Worm (Caenorhabditis elegans) whole organism, mixed stage, embryonic: Measurements from ENCODE around the gene sel-15.

Experiments
- snpc-4 ChIP-seq: fragments of 150-350 bp; optimal IDR thresholded peaks from 2 replicates; lab custom pipeline; 2014; ENCODE audit warnings: missing biosample characterization, missing genetic modification characterization
- ztf-11 ChIP-seq: fragments of 150-350 bp; optimal IDR thresholded peaks from 2 replicates; lab custom pipeline; 2014; ENCODE audit warnings: missing biosample characterization, missing genetic modification characterization

DNA sequence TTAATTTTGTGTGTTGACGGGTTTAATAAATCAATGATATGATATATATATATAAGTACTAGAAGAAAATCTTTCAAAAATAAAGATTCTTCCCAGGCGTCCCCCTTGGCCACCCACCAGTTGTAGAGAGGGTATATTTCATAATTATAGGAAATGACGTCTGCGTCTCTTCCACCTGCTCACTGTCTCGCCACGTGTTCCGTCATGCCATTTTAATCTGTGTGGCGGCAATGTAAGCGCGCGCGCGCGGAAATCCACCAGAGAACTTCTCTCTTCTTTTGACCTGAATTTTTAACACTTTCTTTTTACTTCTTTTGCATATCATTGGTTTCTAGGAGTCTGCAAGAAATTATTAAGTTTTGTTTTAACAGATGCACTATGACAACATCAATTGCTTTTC, 41.9 kb downstream of the sel-15 start:
- no peak for TF ChIP-seq ztf-11 (tag; lab: Kevin White, UChicago)
- TF ChIP-seq snpc-4: no peak
